Worm (Caenorhabditis elegans) whole organism, L3 larva: ENCODE data around the gene che-2.

ENCODE experiments used
- ama-1 ChIP-seq: fragments of 150-350 bp; optimal IDR thresholded peaks from 2 replicates; lab custom pipeline; 2018
- ceh-82 ChIP-seq: fragments of 150-350 bp; optimal IDR thresholded peaks from 2 replicates; lab custom pipeline; 2014; ENCODE audit warnings: missing biosample characterization, missing genetic modification characterization
- nhr-23 ChIP-seq: fragments of 150-350 bp; optimal IDR thresholded peaks from 2 replicates; lab custom pipeline; 2014; ENCODE audit warnings: missing biosample characterization, missing genetic modification reagents, missing genetic modification characterization
- sea-2 ChIP-seq: fragments of 150-350 bp; sonication (generic microtip); optimal IDR thresholded peaks from 4 replicates; lab custom pipeline; 2014; ENCODE audit warnings: missing biosample characterization, missing genetic modification reagents, missing genetic modification characterization
- snpc-4 ChIP-seq: fragments of 150-350 bp; optimal IDR thresholded peaks from 2 replicates; lab custom pipeline; 2014; ENCODE audit warnings: missing biosample characterization, missing genetic modification characterization

DNA sequence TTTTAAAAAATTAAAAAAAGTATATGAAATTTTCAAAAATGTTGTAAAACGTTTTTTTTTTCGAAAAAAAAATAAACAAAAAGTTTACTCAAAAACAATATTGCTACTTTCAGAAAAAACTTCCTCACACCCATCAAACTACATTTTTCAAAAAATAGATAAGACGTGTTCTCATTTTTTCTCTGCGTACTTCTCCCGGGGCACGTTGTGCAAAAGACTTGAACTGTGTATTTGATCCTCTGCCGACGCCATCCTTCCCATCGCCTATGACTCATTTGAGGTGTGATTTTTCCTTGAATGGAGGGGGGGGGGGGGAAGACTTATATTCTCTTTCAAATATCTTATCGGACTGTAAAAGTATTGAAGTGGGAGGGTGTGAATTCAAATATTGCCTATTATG is 42.9 kb upstream of the che-2 start:
- no peak for TF ChIP-seq sea-2 (GFP tag; lab: Kevin White, UChicago)
- TF ChIP-seq ama-1 (lab: Kevin White, UChicago): no peak
- no peak for TF ChIP-seq ceh-82 (tag; lab: Kevin White, UChicago)
- TF ChIP-seq snpc-4 (tag; lab: Kevin White, UChicago): no peak
- TF ChIP-seq nhr-23 (tag; lab: Kevin White, UChicago): no peak
